Worm (Caenorhabditis elegans): Measurements from ENCODE around the gene T25B9.9.

- TF ChIP-seq elt-1 (tag; optimal IDR thresholded peaks at IDR 0.05) (no peak), nhr-77 (tag; optimal IDR thresholded peaks at IDR 0.05) (no peak), skn-1 (tag; optimal IDR thresholded peaks at IDR 0.05) (no peak), nhr-76 (tag; optimal IDR thresholded peaks at IDR 0.05) (no peak), ceh-9 (tag; optimal IDR thresholded peaks at IDR 0.05) (no peak), egl-5 (tag; optimal IDR thresholded peaks at IDR 0.05) (no peak)
Measured at ce11 chrIV:10764206-10764605, 5.2 kb upstream of the T25B9.9 start, which contains the start of gene T25B9.11.

Data from whole organism, L3 larva.